Fruit fly (Drosophila melanogaster) whole organism: ENCODE results near the gene Nup35.
A peak's percentile ranks its signal among the peaks of the same experiment; 100 is the strongest.

Source experiments
- CG8478 ChIP-seq: fragments of >200 bp; optimal IDR thresholded peaks from 2 replicates; lab custom pipeline; 2018; ENCODE audit warnings: inconsistent platforms
- Dll ChIP-seq: fragments of >200 bp; optimal IDR thresholded peaks from 2 replicates; lab custom pipeline; 2017
- EcR ChIP-seq, 2 experiments: fragments of >200 bp; optimal IDR thresholded peaks; 2 replicates each; lab custom pipeline; 2017; ENCODE audit warnings: missing biosample characterization in 2 of 2, missing genetic modification characterization in 2 of 2, missing genetic modification reagents in 2 of 2
- usp ChIP-seq: fragments of >200 bp; optimal IDR thresholded peaks from 2 replicates; lab custom pipeline; 2017; ENCODE audit warnings: missing biosample characterization, missing genetic modification characterization, mixed read lengths

dm6 chrX:18684504-18684903 lies 36.5 kb downstream of the Nup35 start:
- TF ChIP-seq usp (GFP tag; lab: Kevin White, UChicago) (no peak), Dll (lab: Kevin White, UChicago) (no peak), EcR (GFP tag; optimal IDR thresholded peaks at IDR 0.05; lab: Kevin White, UChicago) (peak in 1 of 2 experiments; percentile 75), CG8478 (no peak)
